Worm (Caenorhabditis elegans) whole organism, young adult: ENCODE measurements around the gene T01C3.3.
A peak's percentile ranks its signal among the peaks of the same experiment; 100 is the strongest.

Experiments
- B0261.1 ChIP-seq: sonication (generic microtip); optimal IDR thresholded peaks from 2 replicates; lab custom pipeline; 2016; ENCODE audit warnings: mild to moderate bottlenecking, missing genetic modification characterization, moderate library complexity, missing compliant biosample characterization
- C17E4.6 ChIP-seq: fragments of 200-800 bp; sonication (Bioruptor generic); IDR thresholded peaks from 2 replicates; pipeline ENCODE4 v1.3.6; 2022; ENCODE audit warnings: missing genetic modification reagents, missing genetic modification characterization, missing compliant biosample characterization
- F23B12.7 ChIP-seq: sonication (generic microtip); optimal IDR thresholded peaks from 2 replicates; lab custom pipeline; 2017; ENCODE audit warnings: missing genetic modification characterization, mild to moderate bottlenecking, missing compliant biosample characterization, antibody characterized with exemption, moderate library complexity; ENCODE audit not compliant: insufficient read depth
- F55B11.4 ChIP-seq: sonication (generic microtip); optimal IDR thresholded peaks from 2 replicates; lab custom pipeline; 2016; ENCODE audit warnings: missing compliant biosample characterization, missing genetic modification characterization, borderline replicate concordance; ENCODE audit not compliant: insufficient read depth
- Y95B8A.8 ChIP-seq: fragments of 200-800 bp; sonication (Bioruptor generic); IDR thresholded peaks from 2 replicates; pipeline ENCODE4 v1.3.6; 2022; ENCODE audit warnings: missing genetic modification reagents, missing genetic modification characterization, missing compliant biosample characterization
- ZK185.1 ChIP-seq: sonication (generic microtip); optimal IDR thresholded peaks from 2 replicates; lab custom pipeline; 2016; ENCODE audit warnings: mild to moderate bottlenecking, missing genetic modification characterization, missing compliant biosample characterization; ENCODE audit not compliant: poor library complexity, severe bottlenecking
- akir-1 ChIP-seq: fragments of 200-800 bp; sonication (Bioruptor generic); optimal IDR thresholded peaks from 2 replicates; lab custom pipeline; 2018; ENCODE audit warnings: mild to moderate bottlenecking, missing genetic modification characterization, moderate library complexity, missing compliant biosample characterization
- ama-1 ChIP-seq, 3 experiments: fragments of 150-350 bp in 1 of 3; sonication (generic microtip) in 2 of 3; optimal IDR thresholded peaks; 2 replicates each; lab custom pipeline; 2014 to 2018; ENCODE audit warnings: missing biosample characterization in 2 of 3, missing genetic modification characterization in 2 of 3, missing genetic modification reagents in 2 of 3
- athp-1 ChIP-seq: sonication (generic microtip); optimal IDR thresholded peaks from 2 replicates; lab custom pipeline; 2017; ENCODE audit warnings: mild to moderate bottlenecking, missing genetic modification characterization, missing compliant biosample characterization
- attf-3 ChIP-seq: fragments of 200-800 bp; sonication (Bioruptor generic); conservative IDR thresholded peaks from 2 replicates; pipeline ENCODE4 v1.3.6; 2022; ENCODE audit warnings: missing genetic modification reagents, missing genetic modification characterization, missing compliant biosample characterization
- ceh-27 ChIP-seq: fragments of 200-800 bp; sonication (Bioruptor generic); optimal IDR thresholded peaks from 2 replicates; lab custom pipeline; 2018; ENCODE audit warnings: mild to moderate bottlenecking, missing genetic modification characterization, moderate library complexity, missing compliant biosample characterization
- dox-1 ChIP-seq: fragments of 200-800 bp; sonication (Bioruptor generic); IDR thresholded peaks from 2 replicates; pipeline ENCODE4 v1.3.6; 2022; ENCODE audit warnings: missing genetic modification reagents, missing genetic modification characterization, missing compliant biosample characterization
- egl-18 ChIP-seq: fragments of 200-800 bp; sonication (Bioruptor generic); IDR thresholded peaks from 2 replicates; pipeline ENCODE4 v1.3.6; 2022; ENCODE audit warnings: missing genetic modification reagents, missing genetic modification characterization, missing compliant biosample characterization
- ets-4 ChIP-seq: fragments of 200-800 bp; sonication (Bioruptor generic); optimal IDR thresholded peaks from 2 replicates; lab custom pipeline; 2018; ENCODE audit warnings: mild to moderate bottlenecking, missing genetic modification characterization, missing compliant biosample characterization
- fkh-3 ChIP-seq: sonication (generic microtip); optimal IDR thresholded peaks from 2 replicates; lab custom pipeline; 2016; ENCODE audit warnings: mild to moderate bottlenecking, missing genetic modification characterization, missing compliant biosample characterization
- hmg-1.2 ChIP-seq: fragments of 200-800 bp; sonication (Bioruptor generic); IDR thresholded peaks from 2 replicates; pipeline ENCODE4 v1.3.6; 2022; ENCODE audit warnings: missing genetic modification reagents, missing genetic modification characterization, missing compliant biosample characterization
- hrde-1 ChIP-seq: sonication (generic microtip); optimal IDR thresholded peaks from 2 replicates; lab custom pipeline; 2016; ENCODE audit warnings: missing genetic modification characterization, mild to moderate bottlenecking, missing compliant biosample characterization, moderate library complexity, missing genotype, missing genetic modification reagents, borderline replicate concordance
- hsf-1 ChIP-seq: fragments of 200-800 bp; sonication (Bioruptor generic); IDR thresholded peaks from 2 replicates; pipeline ENCODE4 v1.3.6; 2022; ENCODE audit warnings: missing genetic modification reagents, missing genetic modification characterization, missing compliant biosample characterization
- lag-1 ChIP-seq: fragments of 200-800 bp; sonication (Bioruptor generic); IDR thresholded peaks from 2 replicates; pipeline ENCODE4 v1.3.6; 2022; ENCODE audit warnings: missing genetic modification reagents, missing genetic modification characterization, missing compliant biosample characterization
- lsl-1 ChIP-seq: fragments of 200-800 bp; sonication (Bioruptor generic); optimal IDR thresholded peaks from 2 replicates; lab custom pipeline; 2018; ENCODE audit warnings: mild to moderate bottlenecking, missing genetic modification characterization, moderate library complexity, missing compliant biosample characterization
- mcd-1 ChIP-seq: fragments of 200-800 bp; sonication (Bioruptor generic); IDR thresholded peaks from 2 replicates; pipeline ENCODE4 v1.3.6; 2022; ENCODE audit warnings: missing genetic modification reagents, missing genetic modification characterization, missing compliant biosample characterization
- mxl-1 ChIP-seq: sonication (generic microtip); optimal IDR thresholded peaks from 2 replicates; lab custom pipeline; 2016; ENCODE audit warnings: missing genetic modification characterization, missing compliant biosample characterization
- nfya-1 ChIP-seq: sonication (generic microtip); optimal IDR thresholded peaks from 2 replicates; lab custom pipeline; 2017; ENCODE audit warnings: antibody characterized with exemption, missing compliant biosample characterization, missing genetic modification characterization, borderline replicate concordance; ENCODE audit not compliant: insufficient read depth
- nfya-2 ChIP-seq: fragments of 200-800 bp; sonication (Bioruptor generic); IDR thresholded peaks from 2 replicates; pipeline ENCODE4 v1.3.6; 2022; ENCODE audit warnings: missing genetic modification reagents, missing genetic modification characterization, missing compliant biosample characterization
- nhr-27 ChIP-seq: fragments of 200-800 bp; sonication (Bioruptor generic); optimal IDR thresholded peaks from 2 replicates; lab custom pipeline; 2018; ENCODE audit warnings: mild to moderate bottlenecking, missing genetic modification characterization, moderate library complexity, missing compliant biosample characterization
- rcor-1 ChIP-seq: fragments of 200-800 bp; sonication (Bioruptor generic); IDR thresholded peaks from 2 replicates; pipeline ENCODE4 v1.3.6; 2022; ENCODE audit warnings: missing genetic modification reagents, missing genetic modification characterization, missing compliant biosample characterization
- repo-1 ChIP-seq: sonication (generic microtip); optimal IDR thresholded peaks from 2 replicates; lab custom pipeline; 2017; ENCODE audit warnings: mild to moderate bottlenecking, missing genetic modification characterization, missing compliant biosample characterization
- rpc-1 ChIP-seq, 2 experiments: fragments of 150-350 bp in 1 of 2; sonication (generic microtip) in 1 of 2; optimal IDR thresholded peaks; 2 replicates each; lab custom pipeline; 2014 to 2018; ENCODE audit warnings: missing biosample characterization in 1 of 2, missing genetic modification characterization in 1 of 2, missing genetic modification reagents in 1 of 2, missing genotype in 1 of 2
- snpc-1.1 ChIP-seq: sonication (generic microtip); optimal IDR thresholded peaks from 2 replicates; lab custom pipeline; 2017; ENCODE audit warnings: missing genetic modification characterization, mild to moderate bottlenecking, missing compliant biosample characterization, antibody characterized with exemption, moderate library complexity, missing genotype, missing genetic modification reagents; ENCODE audit not compliant: insufficient read depth
- snpc-4 ChIP-seq, 5 experiments: fragments of 150-350 bp in 1 of 5; sonication (generic microtip) in 4 of 5; optimal IDR thresholded peaks; 2 replicates each; lab custom pipeline; 2014 to 2018; ENCODE audit warnings: missing genetic modification characterization in 5 of 5, missing biosample characterization in 3 of 5, antibody characterized with exemption in 2 of 5, mild to moderate bottlenecking in 2 of 5, missing compliant biosample characterization in 2 of 5, missing genotype in 2 of 5, moderate library complexity in 2 of 5, missing genetic modification reagents in 1 of 5
- tbp1 ChIP-seq: fragments of 200-800 bp; sonication (Bioruptor generic); optimal IDR thresholded peaks from 2 replicates; lab custom pipeline; 2018; ENCODE audit warnings: mild to moderate bottlenecking, missing genetic modification characterization, missing compliant biosample characterization
- tlf-1 ChIP-seq: fragments of 200-800 bp; sonication (Bioruptor generic); optimal IDR thresholded peaks from 2 replicates; lab custom pipeline; 2018; ENCODE audit warnings: mild to moderate bottlenecking, missing genetic modification characterization, missing compliant biosample characterization
- xnd-1 ChIP-seq: sonication (generic microtip); optimal IDR thresholded peaks from 2 replicates; lab custom pipeline; 2016; ENCODE audit warnings: missing genotype, missing genetic modification reagents, missing genetic modification characterization, missing compliant biosample characterization
- ztf-6 ChIP-seq: fragments of 200-800 bp; sonication (Bioruptor generic); IDR thresholded peaks from 2 replicates; pipeline ENCODE4 v1.3.6; 2022; ENCODE audit warnings: missing genetic modification reagents, missing genetic modification characterization, missing compliant biosample characterization

T01C3.3 gene

ce11 chrV:15028896-15029519 lies 36.5 kb upstream of the T01C3.3 start, which contains the start of gene F14H8.8 (continued):
- TF ChIP-seq snpc-4 (GFP tag; optimal IDR thresholded peaks at IDR 0.05; lab: Kevin White, UChicago) (peak; percentile 96), snpc-4 (tag; optimal IDR thresholded peaks at IDR 0.05; lab: Kevin White, UChicago) (peak; percentile 87 to 98 (median 96)), dox-1 (peak; percentile 79), egl-18 (GFP tag; lab: Robert Waterston, UW) (no peak), F23B12.7 (peak; percentile 33), repo-1 (no peak), tlf-1 (GFP tag; lab: Kevin White, UChicago) (peak; percentile 30), hmg-1.2 (GFP tag; lab: Robert Waterston, UW) (peak; percentile 73), fkh-3 (no peak), ZK185.1 (tag; lab: Kevin White, UChicago) (peak; percentile 2), hsf-1 (GFP tag; lab: Robert Waterston, UW) (peak; percentile 75), C17E4.6 (GFP tag; lab: Robert Waterston, UW) (no peak), tbp1 (GFP tag; lab: Kevin White, UChicago) (peak; percentile 77), rpc-1 (optimal IDR thresholded peaks at IDR 0.05; lab: Kevin White, UChicago) (no peak), rpc-1 (tag; optimal IDR thresholded peaks at IDR 0.05; lab: Kevin White, UChicago) (peak; percentile 13), hrde-1 (tag; lab: Kevin White, UChicago) (peak; percentile 3), lsl-1 (GFP tag; lab: Kevin White, UChicago) (peak; percentile 80), snpc-1.1 (tag; lab: Kevin White, UChicago) (peak; percentile 97), ama-1 (optimal IDR thresholded peaks at IDR 0.05; lab: Kevin White, UChicago) (no peak), ama-1 (GFP tag; optimal IDR thresholded peaks at IDR 0.05; lab: Kevin White, UChicago) (no peak), nfya-1 (tag; lab: Kevin White, UChicago) (no peak), xnd-1 (tag; lab: Kevin White, UChicago) (peak; percentile 46), rcor-1 (peak; percentile 80), B0261.1 (tag; lab: Kevin White, UChicago) (peak; percentile 14)

- TF ChIP-seq lag-1 (GFP tag; lab: Robert Waterston, UW), result no peak
- no peak for TF ChIP-seq attf-3 (GFP tag; lab: Robert Waterston, UW)
- TF ChIP-seq C17E4.6 (GFP tag; lab: Robert Waterston, UW), result no peak
- TF ChIP-seq ets-4 (GFP tag; lab: Kevin White, UChicago), result no peak
- TF ChIP-seq snpc-1.1 (tag; lab: Kevin White, UChicago), result no peak
- no peak for TF ChIP-seq mcd-1 (GFP tag; lab: Robert Waterston, UW)
- TF ChIP-seq Y95B8A.8 (GFP tag; lab: Robert Waterston, UW), result no peak
- no peak for TF ChIP-seq ceh-27 (GFP tag; lab: Kevin White, UChicago)
- TF ChIP-seq akir-1 (GFP tag; lab: Kevin White, UChicago), result no peak
- no peak for TF ChIP-seq mxl-1 (tag; lab: Kevin White, UChicago)
- TF ChIP-seq, all 124 proteins: peak for 0
Observed at ce11 chrV:15023544-15023943, 31.1 kb upstream of the T01C3.3 start, which contains the start of gene F14H8.4. Gene F14H8.4 (plus strand): TSS chrV:15023844.

DNA sequence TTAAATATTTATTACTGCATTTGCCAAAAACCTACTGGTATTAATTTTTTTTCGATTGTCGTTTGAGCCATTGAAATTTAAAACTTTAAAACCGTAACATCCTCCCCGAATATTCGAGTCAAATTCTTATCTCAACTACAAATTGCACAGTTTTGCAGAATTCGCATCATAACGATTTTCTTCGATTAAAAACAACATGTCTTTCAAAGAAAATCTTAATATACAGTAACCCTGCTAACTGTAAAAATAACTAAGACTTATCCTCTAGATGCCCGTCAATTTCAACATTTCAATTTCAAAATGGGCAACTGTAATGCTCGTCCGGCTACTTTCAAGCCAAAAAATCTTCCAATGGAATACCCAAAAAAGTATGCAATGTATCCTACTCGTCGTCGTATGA lies 28.3 kb upstream of the T01C3.3 start, which contains the start of gene F14H8.5:
Gene F14H8.5 (plus strand): TSS at position 301 of the 400 bp plus-strand sequence.
- TF ChIP-seq F55B11.4 (tag; lab: Kevin White, UChicago) (no peak), nfya-2 (GFP tag; lab: Robert Waterston, UW) (no peak), nhr-27 (no peak), Y95B8A.8 (GFP tag; lab: Robert Waterston, UW) (no peak), ztf-6 (no peak), athp-1 (tag; lab: Kevin White, UChicago) (no peak)
